Worm (Caenorhabditis elegans) whole organism, L2 larva: Measurements from ENCODE around the gene ule-2.
A peak's percentile ranks its signal among the peaks of the same experiment; 100 is the strongest.

Experiments
- C34F6.9 ChIP-seq: fragments of 150-350 bp; optimal IDR thresholded peaks from 2 replicates; lab custom pipeline; 2014; ENCODE audit warnings: missing biosample characterization, missing genetic modification characterization
- F13H6.1 ChIP-seq: sonication (generic microtip); optimal IDR thresholded peaks from 2 replicates; lab custom pipeline; 2016; ENCODE audit warnings: missing genetic modification characterization, missing compliant biosample characterization
- R02D3.7 ChIP-seq: fragments of 150-350 bp; optimal IDR thresholded peaks from 2 replicates; lab custom pipeline; 2014; ENCODE audit warnings: missing biosample characterization, missing genetic modification characterization
- Y55F3AM.14 ChIP-seq: fragments of 200-800 bp; sonication (Bioruptor generic); optimal IDR thresholded peaks from 2 replicates; lab custom pipeline; 2018; ENCODE audit warnings: mild to moderate bottlenecking, missing genetic modification characterization, missing compliant biosample characterization
- alr-1 ChIP-seq: fragments of 150-350 bp; optimal IDR thresholded peaks from 2 replicates; lab custom pipeline; 2014; ENCODE audit warnings: missing biosample characterization, missing genetic modification characterization
- aly-2 ChIP-seq: fragments of 150-350 bp; optimal IDR thresholded peaks from 2 replicates; lab custom pipeline; 2014; ENCODE audit warnings: missing biosample characterization, missing genetic modification characterization
- blmp-1 ChIP-seq: sonication (generic microtip); optimal IDR thresholded peaks from 2 replicates; lab custom pipeline; 2017; ENCODE audit warnings: missing genetic modification characterization, mild to moderate bottlenecking, missing compliant biosample characterization, antibody characterized with exemption, moderate library complexity; ENCODE audit not compliant: insufficient read depth
- ceh-82 ChIP-seq: fragments of 150-350 bp; optimal IDR thresholded peaks from 2 replicates; lab custom pipeline; 2014; ENCODE audit warnings: missing biosample characterization, missing genetic modification characterization
- crh-2 ChIP-seq: sonication (generic microtip); optimal IDR thresholded peaks from 2 replicates; lab custom pipeline; 2017; ENCODE audit warnings: missing biosample characterization, missing genetic modification characterization
- egl-27 ChIP-seq: sonication (generic microtip); optimal IDR thresholded peaks from 3 replicates; lab custom pipeline; 2017; ENCODE audit warnings: missing biosample characterization, missing genetic modification reagents, missing genetic modification characterization
- elt-1 ChIP-seq: fragments of 150-350 bp; optimal IDR thresholded peaks from 2 replicates; lab custom pipeline; 2014; ENCODE audit warnings: missing biosample characterization, missing genetic modification characterization
- elt-3 ChIP-seq: sonication (generic microtip); optimal IDR thresholded peaks from 2 replicates; lab custom pipeline; 2017; ENCODE audit warnings: missing biosample characterization, missing genetic modification characterization
- fos-1 ChIP-seq: fragments of 150-350 bp; optimal IDR thresholded peaks from 2 replicates; lab custom pipeline; 2014; ENCODE audit warnings: missing biosample characterization, missing genetic modification characterization
- gmeb-1 ChIP-seq: fragments of 150-350 bp; optimal IDR thresholded peaks from 2 replicates; lab custom pipeline; 2014; ENCODE audit warnings: missing biosample characterization, missing genetic modification characterization
- lin-11 ChIP-seq: fragments of 150-350 bp; sonication (generic microtip); optimal IDR thresholded peaks from 2 replicates; lab custom pipeline; 2014; ENCODE audit warnings: missing biosample characterization, missing genetic modification characterization, inconsistent platforms, mixed read lengths
- lin-13 ChIP-seq: fragments of 150-350 bp; optimal IDR thresholded peaks from 2 replicates; lab custom pipeline; 2014; ENCODE audit warnings: missing biosample characterization, missing genetic modification reagents, missing genetic modification characterization
- lsy-2 ChIP-seq, 2 experiments: fragments of 150-350 bp in 1 of 2; sonication (generic microtip) in 1 of 2; optimal IDR thresholded peaks; 2 replicates each; lab custom pipeline; 2014 to 2017; ENCODE audit warnings: missing biosample characterization in 2 of 2, missing genetic modification characterization in 2 of 2
- mab-5 ChIP-seq: fragments of 150-350 bp; optimal IDR thresholded peaks from 2 replicates; lab custom pipeline; 2014; ENCODE audit warnings: missing biosample characterization, missing genetic modification characterization
- mbf-1 ChIP-seq: sonication (generic microtip); optimal IDR thresholded peaks from 2 replicates; lab custom pipeline; 2017; ENCODE audit warnings: missing biosample characterization, missing genetic modification characterization
- mdl-1 ChIP-seq, 2 experiments: fragments of 150-350 bp in 1 of 2; sonication (generic microtip) in 1 of 2; optimal IDR thresholded peaks; 2 replicates each; lab custom pipeline; 2017; ENCODE audit warnings: missing biosample characterization in 2 of 2, missing genetic modification characterization in 2 of 2
- nhr-12 ChIP-seq: fragments of 150-350 bp; optimal IDR thresholded peaks from 2 replicates; lab custom pipeline; 2014; ENCODE audit warnings: missing biosample characterization, missing genetic modification characterization
- nhr-129 ChIP-seq: fragments of 150-350 bp; optimal IDR thresholded peaks from 2 replicates; lab custom pipeline; 2014; ENCODE audit warnings: missing biosample characterization, missing genetic modification characterization
- nhr-21 ChIP-seq: fragments of 150-350 bp; optimal IDR thresholded peaks from 2 replicates; lab custom pipeline; 2014; ENCODE audit warnings: missing biosample characterization, missing genetic modification characterization
- nhr-25 ChIP-seq: fragments of 150-350 bp; sonication (generic microtip); optimal IDR thresholded peaks from 3 replicates; lab custom pipeline; 2014; ENCODE audit warnings: missing biosample characterization, missing genetic modification characterization
- nhr-6 ChIP-seq: fragments of 150-350 bp; optimal IDR thresholded peaks from 2 replicates; lab custom pipeline; 2014; ENCODE audit warnings: missing biosample characterization, missing genetic modification characterization
- nhr-77 ChIP-seq: fragments of 150-350 bp; optimal IDR thresholded peaks from 2 replicates; lab custom pipeline; 2014; ENCODE audit warnings: missing biosample characterization, missing genetic modification characterization
- sem-4 ChIP-seq: fragments of 150-350 bp; optimal IDR thresholded peaks from 2 replicates; lab custom pipeline; 2014; ENCODE audit warnings: missing biosample characterization, missing genetic modification reagents, missing genetic modification characterization
- skn-1 ChIP-seq: sonication (generic microtip); optimal IDR thresholded peaks from 2 replicates; lab custom pipeline; 2017; ENCODE audit warnings: missing biosample characterization, missing genetic modification characterization
- sma-3 ChIP-seq: sonication (generic microtip); optimal IDR thresholded peaks from 2 replicates; lab custom pipeline; 2016; ENCODE audit warnings: missing genetic modification reagents, missing genetic modification characterization, missing compliant biosample characterization
- sma-9 ChIP-seq, 2 experiments: fragments of 150-350 bp in 1 of 2; sonication (generic microtip) in 1 of 2; optimal IDR thresholded peaks; 2 replicates each; lab custom pipeline; 2014 to 2016; ENCODE audit warnings: missing genetic modification characterization in 2 of 2, mild to moderate bottlenecking in 1 of 2, missing biosample characterization in 1 of 2, missing compliant biosample characterization in 1 of 2, missing genetic modification reagents in 1 of 2, moderate library complexity in 1 of 2
- snpc-4 ChIP-seq: fragments of 150-350 bp; optimal IDR thresholded peaks from 2 replicates; lab custom pipeline; 2014; ENCODE audit warnings: missing biosample characterization, missing genetic modification characterization
- unc-62 ChIP-seq: fragments of 150-350 bp; optimal IDR thresholded peaks from 2 replicates; lab custom pipeline; 2014; ENCODE audit warnings: missing biosample characterization, missing genetic modification reagents, missing genetic modification characterization
- zag-1 ChIP-seq: fragments of 150-350 bp; optimal IDR thresholded peaks from 2 replicates; lab custom pipeline; 2014; ENCODE audit warnings: missing biosample characterization, missing genetic modification characterization
- ztf-1 ChIP-seq: fragments of 200-800 bp; sonication (Bioruptor generic); conservative IDR thresholded peaks from 2 replicates; pipeline ENCODE4 v1.3.6; 2022; ENCODE audit warnings: missing genetic modification characterization, missing compliant biosample characterization
- ztf-4 ChIP-seq: fragments of 150-350 bp; optimal IDR thresholded peaks from 2 replicates; lab custom pipeline; 2014; ENCODE audit warnings: missing biosample characterization, missing genetic modification characterization

ule-2 gene

ce11 chrIV:14634826-14635225 is at the start of gene ule-2:
Gene ule-2 (plus strand): TSS chrIV:14635126.
- no peak for TF ChIP-seq snpc-4 (tag; lab: Kevin White, UChicago)
- TF ChIP-seq nhr-77, result no peak
- TF ChIP-seq elt-3, result no peak

ce11 chrIV:14586759-14587158 is 48.2 kb upstream of the ule-2 start:
- TF ChIP-seq nhr-77, result no peak
- TF ChIP-seq fos-1 (tag; lab: Kevin White, UChicago), result no peak
- TF ChIP-seq mdl-1 (tag; optimal IDR thresholded peaks at IDR 0.05; lab: Kevin White, UChicago), result no peak
- TF ChIP-seq, all 48 proteins: peak for 0

- TF ChIP-seq elt-1 (tag; lab: Kevin White, UChicago) (no peak), egl-27 (tag; lab: Kevin White, UChicago) (no peak), mbf-1 (no peak), ceh-82 (tag; lab: Kevin White, UChicago) (no peak), unc-62 (GFP tag; lab: Kevin White, UChicago) (no peak), skn-1 (tag; lab: Kevin White, UChicago) (no peak), aly-2 (no peak), elt-3 (no peak), lin-11 (tag; lab: Kevin White, UChicago) (no peak), nhr-12 (tag; lab: Kevin White, UChicago) (no peak)
Measured at ce11 chrIV:14587589-14587988, 47.3 kb upstream of the ule-2 start.

- TF ChIP-seq nhr-21 (tag; lab: Kevin White, UChicago) (peak; percentile 97), nhr-129 (tag; lab: Kevin White, UChicago) (peak; percentile 93), R02D3.7 (tag; lab: Kevin White, UChicago) (no peak), crh-2 (tag; lab: Kevin White, UChicago) (peak; percentile 97), snpc-4 (tag; lab: Kevin White, UChicago) (no peak), ztf-1 (GFP tag; lab: Robert Waterston, UW) (no peak), fos-1 (tag; lab: Kevin White, UChicago) (peak; percentile 96), lin-13 (GFP tag; lab: Kevin White, UChicago) (peak; percentile 58), sem-4 (tag; lab: Kevin White, UChicago) (peak; percentile 51), F13H6.1 (tag; lab: Kevin White, UChicago) (peak; percentile 94), mab-5 (no peak), lsy-2 (tag; optimal IDR thresholded peaks at IDR 0.05; lab: Kevin White, UChicago) (peak; percentile 7 to 92), sma-9 (GFP tag; optimal IDR thresholded peaks at IDR 0.05; lab: Kevin White, UChicago) (peak; percentile 100), sma-9 (tag; optimal IDR thresholded peaks at IDR 0.05; lab: Kevin White, UChicago) (peak; percentile 93), lin-11 (tag; lab: Kevin White, UChicago) (no peak), egl-27 (tag; lab: Kevin White, UChicago) (peak; percentile 94), skn-1 (tag; lab: Kevin White, UChicago) (peak; percentile 83), C34F6.9 (tag; lab: Kevin White, UChicago) (peak; percentile 35), unc-62 (GFP tag; lab: Kevin White, UChicago) (no peak), ztf-4 (peak; percentile 50), gmeb-1 (tag; lab: Kevin White, UChicago) (peak; percentile 76), sma-3 (GFP tag; lab: Kevin White, UChicago) (peak; percentile 99), zag-1 (tag; lab: Kevin White, UChicago) (no peak), blmp-1 (tag; lab: Kevin White, UChicago) (peak; percentile 86), nhr-25 (tag; lab: Kevin White, UChicago) (peak; percentile 97), nhr-77 (peak; percentile 5), mdl-1 (tag; optimal IDR thresholded peaks at IDR 0.05; lab: Kevin White, UChicago) (peak; percentile 78 to 92), alr-1 (tag; lab: Kevin White, UChicago) (no peak), Y55F3AM.14 (GFP tag; lab: Kevin White, UChicago) (peak; percentile 91), nhr-6 (tag; lab: Kevin White, UChicago) (peak; percentile 89)
Measured at ce11 chrIV:14594249-14594648, 40.7 kb upstream of the ule-2 start.

- TF ChIP-seq mbf-1, result no peak
- no peak for TF ChIP-seq ceh-82 (tag; lab: Kevin White, UChicago)
- TF ChIP-seq lsy-2 (tag; optimal IDR thresholded peaks at IDR 0.05; lab: Kevin White, UChicago), result no peak
- peak; percentile 15 for TF ChIP-seq sma-9 (GFP tag; optimal IDR thresholded peaks at IDR 0.05; lab: Kevin White, UChicago)
- no peak for TF ChIP-seq sma-9 (tag; optimal IDR thresholded peaks at IDR 0.05; lab: Kevin White, UChicago)
- no peak for TF ChIP-seq snpc-4 (tag; lab: Kevin White, UChicago)
- peak; percentile 24 for TF ChIP-seq nhr-129 (tag; lab: Kevin White, UChicago)
Measured at ce11 chrIV:14599321-14599720, 35.6 kb upstream of the ule-2 start.
